Fruit fly (Drosophila melanogaster): ENCODE data around the gene Prosalpha2.

Prosalpha2 gene

dm6 chr3R:12448889-12449314 is 17.8 kb downstream of the Prosalpha2 start, which contains the start of gene CG18549 (continued):
- TF ChIP-seq da (GFP tag; optimal IDR thresholded peaks at IDR 0.05) (peak; percentile 97), CG12236 (GFP tag; optimal IDR thresholded peaks at IDR 0.05) (peak; percentile 99), CG12942 (GFP tag; optimal IDR thresholded peaks at IDR 0.05) (peak; percentile 99), NC2β (GFP tag; optimal IDR thresholded peaks at IDR 0.05) (peak; percentile 99), Opbp (GFP tag; IDR thresholded peaks at IDR 0.05; ENCODE audit: partially characterized antibody) (peak; percentile 82), CG12104 (GFP tag; optimal IDR thresholded peaks at IDR 0.05) (peak; percentile 100), tna (GFP tag; IDR thresholded peaks at IDR 0.05; ENCODE audit: partially characterized antibody) (peak; percentile 62), CG34422 (GFP tag; IDR thresholded peaks at IDR 0.05) (peak; percentile 100), CG10209 (GFP tag; optimal IDR thresholded peaks at IDR 0.05) (peak; percentile 100), twi (tag; optimal IDR thresholded peaks at IDR 0.05) (peak; percentile 99), CG9797 (GFP tag; optimal IDR thresholded peaks at IDR 0.05) (peak; percentile 80), CG17186 (GFP tag; optimal IDR thresholded peaks at IDR 0.05) (peak; percentile 96), sima (GFP tag; optimal IDR thresholded peaks at IDR 0.05) (peak; percentile 98), Ada2b (GFP tag; IDR thresholded peaks at IDR 0.05) (peak; percentile 100), gce (GFP tag; IDR thresholded peaks at IDR 0.05) (peak; percentile 100), chinmo (GFP tag; IDR thresholded peaks at IDR 0.05; ENCODE audit: partially characterized antibody) (peak; percentile 97), Hr39 (optimal IDR thresholded peaks at IDR 0.05) (no peak), CG1647 (GFP tag; optimal IDR thresholded peaks at IDR 0.05) (peak; percentile 99)

- 0 out of 3 replicates have a peak, but pooled peaks have one; percentile 32 for TF ChIP-seq CG2199 (GFP tag; IDR thresholded peaks at IDR 0.05)
- TF ChIP-seq caup (GFP tag; optimal IDR thresholded peaks at IDR 0.05; ENCODE audit: severe bottlenecking), result no peak
- TF ChIP-seq CG12071 (GFP tag; optimal IDR thresholded peaks at IDR 0.05), result peak; percentile 18
- 0 out of 3 replicates have a peak, but pooled peaks have one; percentile 31 for TF ChIP-seq CG6175 (GFP tag; IDR thresholded peaks at IDR 0.05)
- 0 out of 3 replicates have a peak, but pooled peaks have one; percentile 3 for TF ChIP-seq otp (GFP tag; IDR thresholded peaks at IDR 0.05)
- TF ChIP-seq CG1603 (tag; optimal IDR thresholded peaks at IDR 0.05), result no peak
- peak; percentile 20 for TF ChIP-seq ATbp (GFP tag; optimal IDR thresholded peaks at IDR 0.05)
- no peak for TF ChIP-seq CG43689 (GFP tag; IDR thresholded peaks at IDR 0.05)
- peak in 1 of 2 experiments; percentile 62 for TF ChIP-seq Hr78 (GFP tag; optimal IDR thresholded peaks at IDR 0.05)
- 0 out of 2 replicates have a peak, but pooled peaks have one; percentile 21 for TF ChIP-seq sob (GFP tag; IDR thresholded peaks at IDR 0.05)
- peak; percentile 48 for TF ChIP-seq seq (GFP tag; IDR thresholded peaks at IDR 0.05)
- no peak for TF ChIP-seq H2.0 (GFP tag; IDR thresholded peaks at IDR 0.05)
- TF ChIP-seq CG32767 (GFP tag; IDR thresholded peaks at IDR 0.05), result peak; percentile 46; the same call in 1 of the 2 replicates
- peak; percentile 14; the same call in 1 of the 3 replicates for TF ChIP-seq row (GFP tag; IDR thresholded peaks at IDR 0.05)
- TF ChIP-seq nom (GFP tag; optimal IDR thresholded peaks at IDR 0.05), result peak; percentile 60
- no peak for TF ChIP-seq pan (optimal IDR thresholded peaks at IDR 0.05)
- peak in 1 of 2 experiments; percentile 7 for TF ChIP-seq pan (GFP tag; optimal IDR thresholded peaks at IDR 0.05 in 1 of 2, IDR thresholded peaks at IDR 0.05 in 1 of 2)
- TF ChIP-seq Opbp (GFP tag; IDR thresholded peaks at IDR 0.05; ENCODE audit: partially characterized antibody), result 0 out of 3 replicates have a peak, but pooled peaks have one; percentile 25
- TF ChIP-seq onecut (GFP tag; IDR thresholded peaks at IDR 0.05), result no peak; the same call in 1 of the 2 replicates
- peak; percentile 76; the same call in 2 of the 3 replicates for TF ChIP-seq sr (GFP tag; IDR thresholded peaks at IDR 0.05)
- TF ChIP-seq chn (GFP tag; optimal IDR thresholded peaks at IDR 0.05), result peak; percentile 49
- TF ChIP-seq CG9817 (tag; optimal IDR thresholded peaks at IDR 0.05), result no peak
- TF ChIP-seq CG8281 (tag; optimal IDR thresholded peaks at IDR 0.05), result peak; percentile 1
- peak; percentile 33 for TF ChIP-seq cg (GFP tag; optimal IDR thresholded peaks at IDR 0.05)
- TF ChIP-seq CG1832 (GFP tag; optimal IDR thresholded peaks at IDR 0.05), result peak; percentile 15
- TF ChIP-seq so (GFP tag; IDR thresholded peaks at IDR 0.05), result no peak
- TF ChIP-seq sens (GFP tag), result peak; percentile 56
- peak; percentile 55 for TF ChIP-seq mirr (GFP tag; optimal IDR thresholded peaks at IDR 0.05)
- TF ChIP-seq ken (GFP tag; IDR thresholded peaks at IDR 0.05), result no peak
- TF ChIP-seq CG17912 (GFP tag; optimal IDR thresholded peaks at IDR 0.05), result no peak
- TF ChIP-seq CG4360 (GFP tag; IDR thresholded peaks at IDR 0.05), result peak; percentile 37; the same call in 1 of the 2 replicates
- peak; percentile 10 for TF ChIP-seq exex (tag; optimal IDR thresholded peaks at IDR 0.05)
These were observed 18.6 kb downstream of the Prosalpha2 start for dm6 chr3R:12449617-12450242.

Measured in whole organism, embryonic.